Fruit fly (Drosophila melanogaster) whole organism, embryonic: ENCODE measurements around the gene CG31633.

Experiments used
- Blimp-1 ChIP-seq: fragments of 200-800 bp; sonication (Bioruptor generic); optimal IDR thresholded peaks from 3 replicates; lab custom pipeline; 2018; ENCODE audit warnings: missing biosample characterization, missing genetic modification characterization, mild to moderate bottlenecking, moderate library complexity, missing genetic modification reagents
- CG10321 ChIP-seq: fragments of 200-800 bp; sonication (Bioruptor generic); IDR thresholded peaks from 2 replicates; pipeline ENCODE4 v1.3.6; 2022; ENCODE audit warnings: missing biosample characterization, missing genetic modification characterization
- CG11093 ChIP-seq: fragments of 200-800 bp; sonication (Bioruptor generic); IDR thresholded peaks from 3 replicates; pipeline ENCODE4 v1.3.6; 2022; ENCODE audit warnings: missing biosample characterization, missing genetic modification characterization
- CG12659 ChIP-seq: fragments of 200-800 bp; sonication (Bioruptor generic); optimal IDR thresholded peaks from 3 replicates; lab custom pipeline; 2017; ENCODE audit warnings: mild to moderate bottlenecking, missing biosample characterization, missing genetic modification reagents, missing genetic modification characterization
- CG14050 ChIP-seq: fragments of 200-800 bp; sonication (Bioruptor generic); IDR thresholded peaks from 3 replicates; pipeline ENCODE4 v1.3.6; 2022; ENCODE audit warnings: missing biosample characterization, missing genetic modification characterization
- CG15011 ChIP-seq: fragments of 200-800 bp; sonication (Bioruptor generic); optimal IDR thresholded peaks from 3 replicates; lab custom pipeline; 2018; ENCODE audit warnings: missing biosample characterization, mild to moderate bottlenecking, missing genetic modification characterization
- CG1529 ChIP-seq: fragments of 200-800 bp; sonication (Bioruptor generic); optimal IDR thresholded peaks from 3 replicates; lab custom pipeline; 2018; ENCODE audit warnings: missing biosample characterization, missing genetic modification characterization
- CG2120 ChIP-seq: fragments of 200-800 bp; sonication (Bioruptor generic); optimal IDR thresholded peaks from 3 replicates; lab custom pipeline; 2016; ENCODE audit warnings: missing biosample characterization, missing genetic modification characterization
- CG4328 ChIP-seq: fragments of 200-800 bp; sonication (Bioruptor generic); optimal IDR thresholded peaks from 3 replicates; lab custom pipeline; 2017; ENCODE audit warnings: missing biosample characterization, missing genetic modification reagents, missing genetic modification characterization
- CG4820 ChIP-seq: fragments of 200-800 bp; sonication (Bioruptor generic); optimal IDR thresholded peaks from 3 replicates; lab custom pipeline; 2016; ENCODE audit warnings: missing biosample characterization, missing genetic modification characterization
- CG5180 ChIP-seq: fragments of 200-800 bp; sonication (Bioruptor generic); optimal IDR thresholded peaks from 3 replicates; lab custom pipeline; 2017; ENCODE audit warnings: missing biosample characterization, missing genetic modification characterization, mild to moderate bottlenecking, moderate library complexity, missing genetic modification reagents
- CG5245 ChIP-seq: fragments of 200-800 bp; sonication (Bioruptor generic); optimal IDR thresholded peaks from 3 replicates; lab custom pipeline; 2016; ENCODE audit warnings: missing biosample characterization, missing genetic modification characterization
- CG6683 ChIP-seq: fragments of 200-800 bp; sonication (Bioruptor generic); optimal IDR thresholded peaks from 2 replicates; lab custom pipeline; 2017; ENCODE audit warnings: missing biosample characterization, mild to moderate bottlenecking, missing genetic modification characterization, missing genetic modification reagents
- CG7745 ChIP-seq: fragments of 200-800 bp; sonication (Bioruptor generic); optimal IDR thresholded peaks from 2 replicates; lab custom pipeline; 2018; ENCODE audit warnings: missing biosample characterization, mild to moderate bottlenecking, missing genetic modification characterization, moderate library complexity
- CG8290 ChIP-seq, 3 experiments: fragments of 200-800 bp; sonication (Bioruptor generic); optimal IDR thresholded peaks; 2 replicates each; lab custom pipeline; 2016 to 2019; ENCODE audit warnings: missing biosample characterization in 3 of 3, missing genetic modification characterization in 3 of 3, mild to moderate bottlenecking in 2 of 3, moderate library complexity in 1 of 3
- CG8765 ChIP-seq: fragments of 200-800 bp; sonication (Bioruptor generic); IDR thresholded peaks from 2 replicates; pipeline ENCODE4 v1.3.6; 2022; ENCODE audit warnings: missing biosample characterization, missing genetic modification characterization
- CG9727 ChIP-seq: fragments of 200-800 bp; sonication (Bioruptor generic); optimal IDR thresholded peaks from 3 replicates; lab custom pipeline; 2017; ENCODE audit warnings: missing biosample characterization, mild to moderate bottlenecking, missing genetic modification characterization
- CG9817 ChIP-seq: fragments of 200-800 bp; sonication (Bioruptor generic); optimal IDR thresholded peaks from 2 replicates; lab custom pipeline; 2018; ENCODE audit warnings: missing biosample characterization, mild to moderate bottlenecking, missing genetic modification characterization, moderate library complexity
- Dad ChIP-seq: fragments of 200-800 bp; sonication (Bioruptor generic); optimal IDR thresholded peaks from 3 replicates; lab custom pipeline; 2016; ENCODE audit warnings: missing biosample characterization, missing genetic modification characterization
- Elba2 ChIP-seq: fragments of 200-800 bp; sonication (Bioruptor generic); optimal IDR thresholded peaks from 3 replicates; lab custom pipeline; 2016; ENCODE audit warnings: missing biosample characterization, missing genetic modification characterization
- HmgZ ChIP-seq: fragments of 200-800 bp; sonication (Bioruptor generic); optimal IDR thresholded peaks from 2 replicates; lab custom pipeline; 2018; ENCODE audit warnings: missing biosample characterization, mild to moderate bottlenecking, missing genetic modification characterization
- Kr ChIP-seq: fragments of 200-800 bp; sonication (Bioruptor generic); optimal IDR thresholded peaks from 2 replicates; lab custom pipeline; 2017; ENCODE audit warnings: missing biosample characterization, mild to moderate bottlenecking, missing genetic modification characterization
- Lhr ChIP-seq: fragments of 200-800 bp; sonication (Bioruptor generic); optimal IDR thresholded peaks from 3 replicates; lab custom pipeline; 2017; ENCODE audit warnings: mild to moderate bottlenecking, missing biosample characterization, missing genetic modification reagents, missing genetic modification characterization
- NFAT ChIP-seq: fragments of 200-800 bp; sonication (Bioruptor generic); IDR thresholded peaks from 2 replicates; pipeline ENCODE4 v1.3.6; 2022; ENCODE audit warnings: missing biosample characterization, missing genetic modification characterization
- NK7.1 ChIP-seq: fragments of 200-800 bp; sonication (Bioruptor generic); optimal IDR thresholded peaks from 3 replicates; lab custom pipeline; 2016; ENCODE audit warnings: missing biosample characterization, missing genetic modification characterization
- PHDP ChIP-seq: fragments of 200-800 bp; sonication (Bioruptor generic); optimal IDR thresholded peaks from 3 replicates; lab custom pipeline; 2018; ENCODE audit warnings: missing biosample characterization, mild to moderate bottlenecking, missing genetic modification characterization, moderate library complexity
- Ptx1 ChIP-seq: fragments of 200-800 bp; sonication (Bioruptor generic); IDR thresholded peaks from 2 replicates; pipeline ENCODE4 v1.3.6; 2022; ENCODE audit warnings: missing biosample characterization, missing genetic modification characterization
- Side ChIP-seq: fragments of 200-800 bp; sonication (Bioruptor generic); optimal IDR thresholded peaks from 2 replicates; lab custom pipeline; 2016; ENCODE audit warnings: missing biosample characterization, missing genetic modification characterization
- Sox102F ChIP-seq: fragments of 200-800 bp; sonication (Bioruptor generic); optimal IDR thresholded peaks from 2 replicates; lab custom pipeline; 2018; ENCODE audit warnings: missing biosample characterization, mild to moderate bottlenecking, missing genetic modification characterization, moderate library complexity
- Tbp ChIP-seq: fragments of >200 bp; optimal IDR thresholded peaks from 2 replicates; lab custom pipeline; 2018; ENCODE audit warnings: missing biosample characterization, missing genetic modification characterization
- bab2 ChIP-seq: fragments of 200-800 bp; sonication (Bioruptor generic); optimal IDR thresholded peaks from 2 replicates; lab custom pipeline; 2016; ENCODE audit warnings: missing biosample characterization, missing genetic modification characterization
- bbx ChIP-seq: fragments of 200-800 bp; sonication (Bioruptor generic); IDR thresholded peaks from 2 replicates; pipeline ENCODE4 v1.3.6; 2022; ENCODE audit warnings: missing biosample characterization, missing genetic modification characterization; ENCODE audit not compliant: partially characterized antibody
- cas ChIP-seq: fragments of 200-800 bp; sonication (Bioruptor generic); IDR thresholded peaks from 2 replicates; pipeline ENCODE4 v1.3.6; 2022; ENCODE audit warnings: missing biosample characterization, missing genetic modification characterization
- cato ChIP-seq: fragments of 200-800 bp; sonication (Bioruptor generic); optimal IDR thresholded peaks from 2 replicates; lab custom pipeline; 2016; ENCODE audit warnings: missing biosample characterization, missing genetic modification characterization, borderline replicate concordance
- crp ChIP-seq, 2 experiments: fragments of 200-800 bp; sonication (Bioruptor generic); optimal IDR thresholded peaks; 2 replicates in 1 of 2; 3 replicates in 1 of 2; lab custom pipeline; 2017; ENCODE audit warnings: missing biosample characterization in 2 of 2, missing genetic modification characterization in 2 of 2, mild to moderate bottlenecking in 1 of 2, moderate library complexity in 1 of 2
- disco-r ChIP-seq: fragments of 200-800 bp; sonication (Bioruptor generic); optimal IDR thresholded peaks from 2 replicates; lab custom pipeline; 2016; ENCODE audit warnings: missing biosample characterization, missing genetic modification characterization
- eve ChIP-seq, 2 experiments: fragments of >200 bp; optimal IDR thresholded peaks; 2 replicates each; lab custom pipeline; 2017; ENCODE audit warnings: missing biosample characterization in 2 of 2, missing genetic modification characterization in 2 of 2
- grau ChIP-seq: fragments of 200-800 bp; optimal IDR thresholded peaks from 3 replicates; lab custom pipeline; 2019; ENCODE audit warnings: missing biosample characterization, mild to moderate bottlenecking, missing genetic modification characterization, moderate library complexity
- hbn ChIP-seq: fragments of 200-800 bp; sonication (Bioruptor generic); IDR thresholded peaks from 2 replicates; pipeline ENCODE4 v1.3.6; 2022; ENCODE audit warnings: missing biosample characterization, missing genetic modification characterization; ENCODE audit not compliant: partially characterized antibody
- hkb ChIP-seq, 2 experiments: fragments of 200-800 bp in 1 of 2; fragments of >200 bp in 1 of 2; sonication (Bioruptor generic) in 1 of 2; IDR thresholded peaks in 1 of 2; optimal IDR thresholded peaks in 1 of 2; 2 replicates each; pipeline versions ENCODE4 v1.3.6 to Lab custom; 2017 to 2022; ENCODE audit warnings: missing biosample characterization in 1 of 2, missing genetic modification characterization in 1 of 2
- mirr ChIP-seq: fragments of 200-800 bp; sonication (Bioruptor generic); optimal IDR thresholded peaks from 3 replicates; lab custom pipeline; 2018; ENCODE audit warnings: missing biosample characterization, mild to moderate bottlenecking, missing genetic modification characterization
- mld ChIP-seq: fragments of 200-800 bp; sonication (Bioruptor generic); IDR thresholded peaks from 3 replicates; pipeline ENCODE4 v1.3.6; 2022; ENCODE audit warnings: missing biosample characterization, missing genetic modification characterization; ENCODE audit not compliant: partially characterized antibody
- oc ChIP-seq: fragments of 200-800 bp; sonication (Bioruptor generic); optimal IDR thresholded peaks from 2 replicates; lab custom pipeline; 2018; ENCODE audit warnings: missing biosample characterization, mild to moderate bottlenecking, missing genetic modification characterization, moderate library complexity
- org-1 ChIP-seq: fragments of 200-800 bp; sonication (Bioruptor generic); optimal IDR thresholded peaks from 2 replicates; lab custom pipeline; 2017; ENCODE audit warnings: missing biosample characterization, missing genetic modification characterization
- run ChIP-seq: fragments of 200-800 bp; sonication (Bioruptor generic); optimal IDR thresholded peaks from 3 replicates; lab custom pipeline; 2018; ENCODE audit warnings: missing biosample characterization, mild to moderate bottlenecking, missing genetic modification characterization
- salm ChIP-seq: fragments of 200-800 bp; sonication (Bioruptor generic); optimal IDR thresholded peaks from 2 replicates; lab custom pipeline; 2018; ENCODE audit warnings: missing biosample characterization, mild to moderate bottlenecking, missing genetic modification characterization
- sima ChIP-seq: fragments of 200-800 bp; sonication (Bioruptor generic); optimal IDR thresholded peaks from 2 replicates; lab custom pipeline; 2016; ENCODE audit warnings: missing biosample characterization, missing genetic modification characterization
- ssp ChIP-seq: fragments of 200-800 bp; sonication (Bioruptor generic); IDR thresholded peaks from 2 replicates; pipeline ENCODE4 v1.3.6; 2022; ENCODE audit warnings: missing biosample characterization, missing genetic modification characterization
- tup ChIP-seq: fragments of 200-800 bp; sonication (Bioruptor generic); optimal IDR thresholded peaks from 2 replicates; lab custom pipeline; 2016; ENCODE audit warnings: missing biosample characterization, mild to moderate bottlenecking, missing genetic modification characterization, moderate library complexity
- zen ChIP-seq: fragments of 200-800 bp; sonication (Bioruptor generic); optimal IDR thresholded peaks from 3 replicates; lab custom pipeline; 2018; ENCODE audit warnings: missing biosample characterization, mild to moderate bottlenecking, missing genetic modification characterization, moderate library complexity

Gene CG31633

dm6 chr2L:6700742-6701141, 44.6 kb upstream of the CG31633 start (continued):
- no peak for TF ChIP-seq mld (GFP tag; lab: Robert Waterston, UW)
- TF ChIP-seq NFAT (GFP tag; lab: Robert Waterston, UW), result no peak
- no peak for TF ChIP-seq salm (tag; lab: Kevin White, UChicago)
- TF ChIP-seq crp (GFP tag; optimal IDR thresholded peaks at IDR 0.05; lab: Kevin White, UChicago), result no peak
- no peak for TF ChIP-seq CG8765 (GFP tag; lab: Robert Waterston, UW)
- no peak for TF ChIP-seq HmgZ (tag; lab: Kevin White, UChicago)
- TF ChIP-seq CG5180, result peak; percentile 7
- TF ChIP-seq PHDP, result peak; percentile 29
- TF ChIP-seq Elba2, result no peak
- no peak for TF ChIP-seq CG1529 (GFP tag; lab: Kevin White, UChicago)
- TF ChIP-seq Kr (GFP tag; lab: Kevin White, UChicago), result peak; percentile 93
- TF ChIP-seq CG9727, result peak; percentile 85
- no peak for TF ChIP-seq hkb (optimal IDR thresholded peaks at IDR 0.05; lab: Kevin White, UChicago)
- TF ChIP-seq hkb (GFP tag; IDR thresholded peaks at IDR 0.05; lab: Robert Waterston, UW), result 0 out of 2 replicates have a peak, but pooled peaks have one; percentile 22
- TF ChIP-seq tup, result no peak
- no peak for TF ChIP-seq Blimp-1 (GFP tag; lab: Kevin White, UChicago)
- TF ChIP-seq cato (GFP tag; lab: Kevin White, UChicago), result peak; percentile 11
- TF ChIP-seq Dad (GFP tag; lab: Kevin White, UChicago), result no peak
- peak; percentile 10 for TF ChIP-seq CG12659
- TF ChIP-seq CG14050 (GFP tag; lab: Robert Waterston, UW), result no peak
- no peak for TF ChIP-seq hbn (GFP tag; lab: Robert Waterston, UW)
- no peak for TF ChIP-seq sima (GFP tag; lab: Kevin White, UChicago)
- no peak for TF ChIP-seq ssp
- peak; percentile 31 for TF ChIP-seq CG8290 (GFP tag; optimal IDR thresholded peaks at IDR 0.05; lab: Kevin White, UChicago)
- TF ChIP-seq CG8290 (tag; optimal IDR thresholded peaks at IDR 0.05; lab: Kevin White, UChicago), result peak in 1 of 2 experiments; percentile 39
- TF ChIP-seq org-1, result peak; percentile 73
- TF ChIP-seq CG6683 (GFP tag; lab: Kevin White, UChicago), result no peak
- peak; percentile 30 for TF ChIP-seq run (tag; lab: Kevin White, UChicago)
- no peak for TF ChIP-seq disco-r (GFP tag; lab: Kevin White, UChicago)
- TF ChIP-seq Ptx1 (GFP tag; lab: Robert Waterston, UW), result no peak
- no peak for TF ChIP-seq grau (tag; lab: Kevin White, UChicago)
- no peak for TF ChIP-seq CG10321 (GFP tag; lab: Robert Waterston, UW)
- no peak for TF ChIP-seq bbx (GFP tag; lab: Robert Waterston, UW)
- peak; percentile 10 for TF ChIP-seq oc (tag; lab: Kevin White, UChicago)
- no peak for TF ChIP-seq Tbp (GFP tag; lab: Kevin White, UChicago)
- no peak for TF ChIP-seq CG2120 (GFP tag; lab: Kevin White, UChicago)
- TF ChIP-seq eve (GFP tag; optimal IDR thresholded peaks at IDR 0.05; lab: Kevin White, UChicago), result peak in 1 of 2 experiments; percentile 38
- TF ChIP-seq Lhr (GFP tag; lab: Kevin White, UChicago), result peak; percentile 25
- peak; percentile 92 for TF ChIP-seq zen (tag; lab: Kevin White, UChicago)
- no peak for TF ChIP-seq CG5245 (GFP tag; lab: Kevin White, UChicago)
- peak; percentile 50 for TF ChIP-seq mirr (GFP tag; lab: Kevin White, UChicago)
- no peak for TF ChIP-seq Sox102F
- TF ChIP-seq CG11093 (GFP tag; lab: Robert Waterston, UW), result no peak
- peak; percentile 40 for TF ChIP-seq Side (GFP tag; lab: Kevin White, UChicago)
- TF ChIP-seq CG9817 (tag; lab: Kevin White, UChicago), result no peak
- no peak for TF ChIP-seq CG4820 (GFP tag; lab: Kevin White, UChicago)
- peak; percentile 45 for TF ChIP-seq CG15011 (GFP tag; lab: Kevin White, UChicago)
- TF ChIP-seq cas (GFP tag; lab: Robert Waterston, UW), result no peak
- peak; percentile 74 for TF ChIP-seq CG7745
- peak; percentile 31 for TF ChIP-seq NK7.1 (GFP tag; lab: Kevin White, UChicago)
- no peak for TF ChIP-seq CG4328 (GFP tag; lab: Kevin White, UChicago)
- peak; percentile 54 for TF ChIP-seq bab2
